Worm (Caenorhabditis elegans): ENCODE measurements around the gene F10E9.4.

Gene F10E9.4

DNA sequence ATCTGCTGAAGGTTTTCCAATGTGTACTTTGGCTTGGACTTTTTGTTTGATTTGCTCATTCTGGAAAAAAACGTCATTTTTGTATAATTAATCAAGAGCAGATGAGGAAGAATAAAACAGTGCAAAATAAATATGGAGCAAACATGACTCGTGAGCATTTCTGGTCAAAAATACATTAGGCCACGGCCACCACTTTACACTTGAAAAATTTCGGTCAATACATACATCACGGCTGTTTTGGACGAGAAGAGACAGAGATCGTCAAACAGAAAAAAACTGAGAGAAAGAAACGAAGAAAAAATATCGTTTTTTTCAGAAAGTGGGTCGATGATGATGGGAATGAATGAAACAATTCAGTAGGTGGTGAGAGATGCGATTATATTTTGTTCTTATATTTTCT, 40.0 kb upstream of the F10E9.4 start, which contains the start of the genes F09G8.7 and crn-7 (continued):
- peak; percentile 42 for TF ChIP-seq nhr-23 (tag; optimal IDR thresholded peaks at IDR 0.05)
- peak; percentile 51 for TF ChIP-seq nfya-1 (tag; optimal IDR thresholded peaks at IDR 0.05; ENCODE audit: insufficient read depth)
- no peak for TF ChIP-seq ceh-28 (tag; optimal IDR thresholded peaks at IDR 0.05)
- no peak for TF ChIP-seq ZK546.5 (tag; optimal IDR thresholded peaks at IDR 0.05)
- TF ChIP-seq sea-2 (GFP tag; optimal IDR thresholded peaks at IDR 0.05) = no peak
- TF ChIP-seq fkh-2 (tag; optimal IDR thresholded peaks at IDR 0.05) = no peak
- no peak for TF ChIP-seq nhr-12 (tag; optimal IDR thresholded peaks at IDR 0.05)
- peak; percentile 26 for TF ChIP-seq snpc-4 (tag; optimal IDR thresholded peaks at IDR 0.05)
- TF ChIP-seq egl-5 (tag; optimal IDR thresholded peaks at IDR 0.05) = no peak
- no peak for TF ChIP-seq nhr-28 (tag; optimal IDR thresholded peaks at IDR 0.05)
- TF ChIP-seq lin-15B (tag; optimal IDR thresholded peaks at IDR 0.05) = peak; percentile 71

DNA sequence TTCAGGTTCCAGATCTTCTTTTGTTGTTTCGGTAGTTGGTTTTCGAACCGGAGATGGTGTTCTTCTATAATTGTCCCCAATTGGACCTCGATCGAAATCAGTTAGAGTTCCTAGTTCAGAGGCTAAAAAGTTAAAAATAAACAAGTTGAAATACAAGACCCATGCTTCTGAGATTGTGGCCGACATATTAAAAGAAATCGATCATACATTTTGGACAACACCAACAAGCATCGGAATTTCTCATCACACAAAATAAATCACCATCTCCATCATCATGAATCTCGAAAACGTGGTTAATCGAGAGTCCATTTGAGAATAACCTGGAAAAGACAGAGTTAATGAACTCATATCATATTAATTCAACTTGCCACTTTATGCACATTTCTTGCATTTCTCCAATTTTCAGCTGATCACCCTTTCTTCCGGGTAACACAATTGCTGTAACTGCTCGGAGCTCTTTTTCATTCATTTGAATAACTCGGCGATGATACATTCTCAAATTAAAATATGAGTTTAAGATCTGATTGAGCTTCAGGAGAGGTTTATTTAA, 36.6 kb upstream of the F10E9.4 start, which contains the start of the genes mps-4 and F09G8.10:
TSS of gene mps-4 (minus strand) at position 101 of the 550 bp plus-strand sequence.
TSS of gene F09G8.10 (minus strand) at position 500 of the 550 bp plus-strand sequence.
- TF ChIP-seq unc-39 (tag; optimal IDR thresholded peaks at IDR 0.05) (no peak), hmg-11 (tag; optimal IDR thresholded peaks at IDR 0.05) (no peak), daf-12 (tag; optimal IDR thresholded peaks at IDR 0.05) (no peak), ceh-16 (tag; optimal IDR thresholded peaks at IDR 0.05) (no peak), zag-1 (tag; optimal IDR thresholded peaks at IDR 0.05) (no peak), lin-39 (tag; optimal IDR thresholded peaks at IDR 0.05) (no peak), eor-1 (tag; optimal IDR thresholded peaks at IDR 0.05) (no peak), pqm-1 (tag; optimal IDR thresholded peaks at IDR 0.05) (no peak), ztf-11 (tag; optimal IDR thresholded peaks at IDR 0.05) (no peak)

DNA sequence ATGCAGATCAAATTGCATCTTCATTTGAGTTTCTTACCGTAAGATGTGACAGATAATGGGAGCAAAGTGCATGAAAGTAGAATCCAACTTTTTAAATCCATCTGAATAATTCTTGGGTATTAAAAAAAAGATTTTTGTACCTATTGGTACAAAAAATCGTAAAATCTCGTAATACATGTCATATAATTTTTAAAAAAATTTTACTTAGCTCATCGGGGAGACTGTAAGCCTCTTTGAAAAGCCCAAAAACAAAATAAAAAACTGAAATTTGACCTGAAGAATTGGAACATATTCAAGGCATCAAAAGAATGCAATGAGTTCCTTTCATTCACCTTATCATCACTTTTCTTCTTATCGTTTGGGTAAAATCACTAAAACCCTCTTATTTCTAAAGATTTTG, 32.5 kb upstream of the F10E9.4 start, which contains the start of gene clec-160:
TSS of gene clec-160 (minus strand) at position 101 of the 400 bp plus-strand sequence.
- TF ChIP-seq egl-5 (tag; optimal IDR thresholded peaks at IDR 0.05) = no peak
- no peak for TF ChIP-seq fos-1 (tag; optimal IDR thresholded peaks at IDR 0.05)
- no peak for TF ChIP-seq lsy-12 (tag; optimal IDR thresholded peaks at IDR 0.05)
- no peak for TF ChIP-seq mml-1 (tag; optimal IDR thresholded peaks at IDR 0.05)
- TF ChIP-seq elt-2 (tag; optimal IDR thresholded peaks at IDR 0.05) = peak; percentile 6

DNA sequence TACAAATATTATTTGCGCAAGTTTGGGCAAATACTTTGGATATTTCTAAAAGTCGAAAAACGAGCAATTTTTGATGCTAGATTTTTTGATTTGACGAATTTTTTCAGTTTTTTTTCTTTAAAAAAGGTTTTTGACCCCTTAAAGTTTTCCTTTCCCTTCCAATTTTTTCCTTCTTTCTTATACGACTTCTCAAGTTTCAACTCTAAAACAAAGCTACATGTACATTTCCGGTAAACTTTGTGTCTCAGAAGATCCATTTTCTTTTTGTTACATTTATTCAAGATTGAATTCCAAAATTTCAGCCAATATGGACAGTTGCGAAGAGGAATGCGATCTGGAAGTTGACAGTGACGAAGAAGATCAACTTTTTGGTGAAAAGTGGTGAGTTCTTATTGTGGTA, 29.5 kb upstream of the F10E9.4 start, which contains the start of gene mig-10:
TSS of gene mig-10 (plus strand) at position 301 of the 400 bp plus-strand sequence.
- TF ChIP-seq daf-12 (tag; optimal IDR thresholded peaks at IDR 0.05) = no peak
- no peak for TF ChIP-seq nhr-11 (tag; optimal IDR thresholded peaks at IDR 0.05)
- TF ChIP-seq ama-1 (optimal IDR thresholded peaks at IDR 0.05) = no peak

DNA sequence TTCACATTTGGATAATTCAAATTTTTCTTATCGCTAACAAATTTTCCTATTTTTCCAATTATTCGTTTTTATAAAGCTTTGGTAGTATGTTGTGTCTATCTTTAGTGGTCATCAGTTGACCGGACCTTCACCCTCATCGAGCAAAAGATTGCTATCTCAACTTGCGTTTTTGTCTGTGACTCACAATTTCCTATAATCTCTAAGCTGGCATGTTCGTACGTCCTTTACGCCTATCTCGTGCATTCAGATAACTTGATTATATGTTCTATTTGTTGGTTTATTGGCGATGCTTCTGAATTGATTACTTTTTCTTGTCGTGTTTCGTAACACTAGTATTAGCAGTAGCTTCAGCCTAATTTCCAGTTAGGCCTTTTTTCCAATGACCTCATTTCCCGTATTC, 28.8 kb upstream of the F10E9.4 start:
- TF ChIP-seq elt-1 (tag; optimal IDR thresholded peaks at IDR 0.05) (peak; percentile 20), unc-39 (tag; optimal IDR thresholded peaks at IDR 0.05) (no peak)

DNA sequence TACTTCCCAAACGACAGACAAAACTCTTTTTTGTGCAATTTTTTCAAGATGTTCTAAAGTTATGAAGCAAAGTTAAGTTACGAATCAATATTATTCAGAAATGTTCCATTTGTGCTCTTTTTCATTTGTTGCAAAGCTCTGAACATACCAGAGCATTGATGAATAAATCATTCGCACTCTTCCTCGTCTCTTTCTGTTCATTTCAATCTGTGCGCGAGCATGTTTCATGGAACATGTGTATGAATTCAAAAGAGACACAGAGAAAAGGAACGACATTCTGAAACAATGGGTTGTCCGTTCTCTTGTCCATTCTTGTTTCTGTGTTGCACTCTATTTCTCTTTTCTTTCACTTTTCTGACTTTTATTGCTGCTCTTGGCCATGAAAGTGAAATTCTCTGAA, 28.0 kb upstream of the F10E9.4 start:
- TF ChIP-seq nhr-23 (tag; optimal IDR thresholded peaks at IDR 0.05) (no peak), nhr-12 (tag; optimal IDR thresholded peaks at IDR 0.05) (no peak), ama-1 (optimal IDR thresholded peaks at IDR 0.05) (no peak), ceh-9 (tag; optimal IDR thresholded peaks at IDR 0.05) (no peak), mdl-1 (tag; optimal IDR thresholded peaks at IDR 0.05) (no peak), lin-15B (tag; optimal IDR thresholded peaks at IDR 0.05) (no peak), pha-4 (tag; optimal IDR thresholded peaks at IDR 0.05) (no peak), ceh-16 (tag; optimal IDR thresholded peaks at IDR 0.05) (no peak), egl-5 (tag; optimal IDR thresholded peaks at IDR 0.05) (no peak), nhr-25 (tag; optimal IDR thresholded peaks at IDR 0.05) (no peak), daf-12 (tag; optimal IDR thresholded peaks at IDR 0.05) (no peak), nhr-67 (tag; optimal IDR thresholded peaks at IDR 0.05) (no peak), fos-1 (tag; optimal IDR thresholded peaks at IDR 0.05) (no peak), lin-39 (tag; optimal IDR thresholded peaks at IDR 0.05) (no peak), aly-2 (tag; optimal IDR thresholded peaks at IDR 0.05) (no peak), ceh-82 (tag; optimal IDR thresholded peaks at IDR 0.05) (no peak), egl-27 (tag; optimal IDR thresholded peaks at IDR 0.05) (no peak), nhr-28 (tag; optimal IDR thresholded peaks at IDR 0.05) (no peak)

All from whole organism, L3 larva.